Worm (Caenorhabditis elegans) whole organism, L4/young adult: ENCODE results near the gene acp-3.

ENCODE experiments used
- W03F9.2 ChIP-seq: fragments of 150-350 bp; optimal IDR thresholded peaks from 2 replicates; lab custom pipeline; 2014; ENCODE audit warnings: missing biosample characterization, missing genetic modification characterization
- dao-5 ChIP-seq: sonication (generic microtip); optimal IDR thresholded peaks from 2 replicates; lab custom pipeline; 2016; ENCODE audit warnings: missing genotype, missing genetic modification characterization, moderate library complexity, missing compliant biosample characterization
- him-1 ChIP-seq: sonication (generic microtip); optimal IDR thresholded peaks from 2 replicates; lab custom pipeline; 2016; ENCODE audit warnings: missing genotype, missing genetic modification reagents, missing genetic modification characterization, missing compliant biosample characterization

ce11 chrII:8483124-8483792, 46.3 kb upstream of the acp-3 start:
- TF ChIP-seq dao-5 (tag; lab: Kevin White, UChicago) (no peak), him-1 (no peak), W03F9.2 (tag; lab: Kevin White, UChicago) (no peak)
